Fruit fly (Drosophila melanogaster): Measurements from ENCODE around the gene CG10970.

CG10970 gene

DNA sequence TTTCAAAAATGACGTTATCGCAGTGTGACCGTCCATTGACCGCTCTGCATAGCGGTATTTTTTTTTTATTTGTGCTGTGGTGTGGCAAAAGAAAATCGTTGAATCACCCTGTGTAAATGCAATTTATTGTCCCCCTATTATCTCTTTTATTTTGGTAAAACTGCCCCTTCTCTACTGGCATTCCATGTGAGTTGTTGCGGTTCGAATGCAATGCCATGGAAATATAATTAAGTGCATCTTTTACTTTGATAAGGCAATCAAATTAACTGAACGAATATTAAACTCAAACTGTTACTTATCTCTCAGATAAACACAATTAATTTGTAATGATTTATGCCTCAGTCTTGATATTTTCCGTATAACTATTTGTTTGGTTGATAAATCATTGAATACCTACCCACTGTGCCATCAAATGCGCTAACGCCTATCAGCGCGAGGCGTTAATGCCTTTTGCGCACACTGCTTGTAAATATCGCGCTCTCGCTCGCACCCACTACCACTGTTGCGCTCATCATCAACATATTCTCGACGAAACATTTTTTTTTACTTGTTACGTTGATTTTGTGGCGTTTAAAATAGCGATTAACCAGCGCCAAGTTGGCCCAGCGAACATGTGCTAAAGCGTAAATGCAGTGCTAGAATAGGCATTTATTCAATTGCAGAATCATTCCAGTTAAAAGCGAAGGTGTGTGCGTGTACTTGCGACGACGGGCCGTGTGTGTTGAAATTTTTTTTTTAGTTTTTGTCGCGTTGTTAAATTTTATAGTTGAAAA, 38.0 kb upstream of the CG10970 start (continued):
- TF ChIP-seq Smox (GFP tag; optimal IDR thresholded peaks at IDR 0.05) (peak; percentile 66), esn (GFP tag; optimal IDR thresholded peaks at IDR 0.05) (peak; percentile 59), CG11294 (GFP tag; IDR thresholded peaks at IDR 0.05) (no peak), Sox102F (GFP tag; optimal IDR thresholded peaks at IDR 0.05) (no peak), CG8632 (GFP tag; optimal IDR thresholded peaks at IDR 0.05) (peak; percentile 46), CG9139 (GFP tag; optimal IDR thresholded peaks at IDR 0.05) (no peak), ss (GFP tag; optimal IDR thresholded peaks at IDR 0.05) (peak in 1 of 2 experiments; percentile 25), CG3032 (tag; optimal IDR thresholded peaks at IDR 0.05) (peak; percentile 48), dsx (GFP tag; optimal IDR thresholded peaks at IDR 0.05; ENCODE audit: poor library complexity, severe bottlenecking) (no peak), CG10669 (GFP tag; optimal IDR thresholded peaks at IDR 0.05) (peak; percentile 46), Ets96B (tag; optimal IDR thresholded peaks at IDR 0.05) (peak; percentile 23), salr (GFP tag; optimal IDR thresholded peaks at IDR 0.05) (peak; percentile 1 to 46), Blimp-1 (GFP tag; optimal IDR thresholded peaks at IDR 0.05) (no peak), CG34406 (GFP tag; optimal IDR thresholded peaks at IDR 0.05) (peak; percentile 21), fd85E (GFP tag; optimal IDR thresholded peaks at IDR 0.05) (no peak), CG6792 (GFP tag; optimal IDR thresholded peaks at IDR 0.05) (peak; percentile 42), achi (GFP tag; optimal IDR thresholded peaks at IDR 0.05) (peak; percentile 67), Hr39 (GFP tag; optimal IDR thresholded peaks at IDR 0.05) (peak; percentile 71)

dm6 chrX:9108387-9108786, 37.2 kb upstream of the CG10970 start, which contains the start of gene AP-1gamma:
Gene AP-1gamma, plus strand, starts transcription at chrX:9108691.
- TF ChIP-seq CG6792 (GFP tag; optimal IDR thresholded peaks at IDR 0.05) (no peak), vri (GFP tag; optimal IDR thresholded peaks at IDR 0.05) (peak; percentile 22)

DNA sequence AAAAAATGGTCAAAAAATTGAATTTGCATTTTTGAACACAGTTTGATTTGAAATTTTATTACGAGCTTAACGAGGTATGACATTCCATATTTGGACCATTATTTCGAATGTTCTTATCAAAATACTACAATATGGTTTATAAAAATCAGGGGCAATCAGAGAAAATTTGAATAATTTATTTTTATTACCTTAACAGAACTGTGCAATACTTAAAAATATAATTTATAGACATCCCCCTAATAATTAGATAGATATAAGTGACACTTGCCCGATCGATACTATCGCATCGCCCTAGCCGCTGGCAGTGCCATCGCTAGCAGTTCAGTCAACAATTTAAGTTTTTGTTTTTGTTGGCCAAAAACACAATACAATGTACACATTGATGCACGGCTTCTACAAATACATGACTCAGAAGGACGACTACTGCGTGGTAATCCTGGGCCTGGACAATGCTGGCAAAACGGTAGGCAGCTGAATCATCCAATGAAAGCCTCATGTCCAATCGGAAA, 35.6 kb upstream of the CG10970 start, which contains the start of gene Arfrp1:
Arfrp1 (plus strand) TSS at position 295 of the 509 bp plus-strand sequence.
- no peak for TF ChIP-seq Blimp-1 (GFP tag; optimal IDR thresholded peaks at IDR 0.05)
- peak; percentile 9 for TF ChIP-seq lz (GFP tag; optimal IDR thresholded peaks at IDR 0.05)
- TF ChIP-seq fd59A (GFP tag; optimal IDR thresholded peaks at IDR 0.05) = no peak
- TF ChIP-seq CG6854 (GFP tag; optimal IDR thresholded peaks at IDR 0.05) = no peak
- TF ChIP-seq esn (GFP tag; optimal IDR thresholded peaks at IDR 0.05) = peak; percentile 49
- peak; percentile 6 for TF ChIP-seq topi (GFP tag; optimal IDR thresholded peaks at IDR 0.05)
- TF ChIP-seq svp (GFP tag) = peak; percentile 56
- TF ChIP-seq CG7368 (GFP tag; optimal IDR thresholded peaks at IDR 0.05) = no peak
- TF ChIP-seq CG11294 (GFP tag; IDR thresholded peaks at IDR 0.05) = no peak
- peak; percentile 62 for TF ChIP-seq fkh (GFP tag; optimal IDR thresholded peaks at IDR 0.05)
- no peak for TF ChIP-seq acj6 (GFP tag; optimal IDR thresholded peaks at IDR 0.05)
- no peak for TF ChIP-seq cyc (GFP tag; optimal IDR thresholded peaks at IDR 0.05)
- no peak for TF ChIP-seq CG8319 (GFP tag; optimal IDR thresholded peaks at IDR 0.05)
- TF ChIP-seq CG4318 (GFP tag; optimal IDR thresholded peaks at IDR 0.05) = no peak
- no peak for TF ChIP-seq Met (GFP tag; optimal IDR thresholded peaks at IDR 0.05)
- no peak for TF ChIP-seq CG6792 (GFP tag; optimal IDR thresholded peaks at IDR 0.05)
- no peak for TF ChIP-seq CG3919 (GFP tag; optimal IDR thresholded peaks at IDR 0.05)
- no peak for TF ChIP-seq CG16779 (tag; optimal IDR thresholded peaks at IDR 0.05)
- no peak for TF ChIP-seq Hr4 (GFP tag; optimal IDR thresholded peaks at IDR 0.05)
- TF ChIP-seq CG8632 (GFP tag; optimal IDR thresholded peaks at IDR 0.05) = no peak
- TF ChIP-seq pdm3 (GFP tag; optimal IDR thresholded peaks at IDR 0.05) = no peak
- no peak for TF ChIP-seq salr (GFP tag; optimal IDR thresholded peaks at IDR 0.05)
- no peak for TF ChIP-seq dac (GFP tag; optimal IDR thresholded peaks at IDR 0.05)
- no peak for TF ChIP-seq Ets96B (tag; optimal IDR thresholded peaks at IDR 0.05)
- no peak for TF ChIP-seq vri (GFP tag; optimal IDR thresholded peaks at IDR 0.05)
- no peak for TF ChIP-seq CG11902 (GFP tag; optimal IDR thresholded peaks at IDR 0.05)
- TF ChIP-seq CG10631 (GFP tag; optimal IDR thresholded peaks at IDR 0.05) = no peak
- no peak for TF ChIP-seq Eip93F (GFP tag; optimal IDR thresholded peaks at IDR 0.05)
- TF ChIP-seq eg (GFP tag; IDR thresholded peaks at IDR 0.05) = no peak; the same call in 2 of the 3 replicates
- no peak for TF ChIP-seq Hr38 (GFP tag; optimal IDR thresholded peaks at IDR 0.05)
- peak; percentile 60 for TF ChIP-seq dsx (GFP tag; optimal IDR thresholded peaks at IDR 0.05; ENCODE audit: poor library complexity, severe bottlenecking)
- no peak for TF ChIP-seq Hr39 (GFP tag; optimal IDR thresholded peaks at IDR 0.05)
- TF ChIP-seq CG10669 (GFP tag; optimal IDR thresholded peaks at IDR 0.05) = no peak
- no peak for TF ChIP-seq OdsH (GFP tag; optimal IDR thresholded peaks at IDR 0.05)
- no peak for TF ChIP-seq CG34406 (GFP tag; optimal IDR thresholded peaks at IDR 0.05)
- no peak for TF ChIP-seq CG6808 (GFP tag; optimal IDR thresholded peaks at IDR 0.05)
- TF ChIP-seq spab (GFP tag; optimal IDR thresholded peaks at IDR 0.05) = no peak
